Worm (Caenorhabditis elegans) whole organism, early embryonic: ENCODE measurements around the gene aptf-3.

Experiments used
- B0310.2 ChIP-seq: sonication (generic microtip); optimal IDR thresholded peaks from 2 replicates; lab custom pipeline; 2016; ENCODE audit warnings: mild to moderate bottlenecking, missing genetic modification characterization, missing compliant biosample characterization
- F13C5.2 ChIP-seq: sonication (generic microtip); optimal IDR thresholded peaks from 2 replicates; lab custom pipeline; 2017; ENCODE audit warnings: mild to moderate bottlenecking, missing genetic modification characterization, inconsistent platforms, missing compliant biosample characterization
- aly-1 ChIP-seq: sonication (generic microtip); optimal IDR thresholded peaks from 2 replicates; lab custom pipeline; 2016; ENCODE audit warnings: missing genetic modification characterization, missing compliant biosample characterization
- ama-1 ChIP-seq: fragments of 150-350 bp; optimal IDR thresholded peaks from 2 replicates; lab custom pipeline; 2014
- ceh-13 ChIP-seq: fragments of 200-800 bp; sonication (Bioruptor generic); optimal IDR thresholded peaks from 2 replicates; lab custom pipeline; 2018; ENCODE audit warnings: mild to moderate bottlenecking, missing genetic modification characterization, missing compliant biosample characterization
- ceh-36 ChIP-seq: sonication (generic microtip); optimal IDR thresholded peaks from 2 replicates; lab custom pipeline; 2016; ENCODE audit warnings: missing genetic modification characterization, inconsistent platforms, missing compliant biosample characterization
- ets-7 ChIP-seq: sonication (generic microtip); optimal IDR thresholded peaks from 2 replicates; lab custom pipeline; 2016; ENCODE audit warnings: missing genotype, missing genetic modification characterization, missing compliant biosample characterization
- flt-1 ChIP-seq: fragments of 200-800 bp; sonication (Bioruptor generic); IDR thresholded peaks from 2 replicates; pipeline ENCODE4 v1.3.6; 2022; ENCODE audit warnings: missing genetic modification characterization, missing compliant biosample characterization
- hmbx-1 ChIP-seq: sonication (generic microtip); optimal IDR thresholded peaks from 2 replicates; lab custom pipeline; 2016; ENCODE audit warnings: mild to moderate bottlenecking, missing genetic modification characterization, missing compliant biosample characterization
- hmg-4 ChIP-seq: fragments of 200-800 bp; sonication (Bioruptor generic); optimal IDR thresholded peaks from 2 replicates; lab custom pipeline; 2018; ENCODE audit warnings: mild to moderate bottlenecking, missing genetic modification characterization, missing compliant biosample characterization
- hnd-1 ChIP-seq: sonication (generic microtip); optimal IDR thresholded peaks from 2 replicates; lab custom pipeline; 2016; ENCODE audit warnings: missing genetic modification characterization, missing compliant biosample characterization
- pes-1 ChIP-seq: fragments of 200-800 bp; sonication (Bioruptor generic); IDR thresholded peaks from 2 replicates; pipeline ENCODE4 v1.3.6; 2022; ENCODE audit warnings: missing genetic modification reagents, missing genetic modification characterization, missing compliant biosample characterization
- scrt-1 ChIP-seq: fragments of 200-800 bp; sonication (Bioruptor generic); IDR thresholded peaks from 2 replicates; pipeline ENCODE4 v1.3.6; 2022; ENCODE audit warnings: missing genetic modification characterization, missing compliant biosample characterization
- sea-1 ChIP-seq: fragments of 200-800 bp; sonication (Bioruptor generic); conservative IDR thresholded peaks from 2 replicates; pipeline ENCODE4 v1.3.6; 2022; ENCODE audit warnings: missing genetic modification characterization, missing compliant biosample characterization
- tbx-11 ChIP-seq: fragments of 200-800 bp; sonication (Bioruptor generic); IDR thresholded peaks from 2 replicates; pipeline ENCODE4 v1.3.6; 2022; ENCODE audit warnings: missing genetic modification characterization, missing compliant biosample characterization
- tbx-37 ChIP-seq: fragments of 200-800 bp; sonication (Bioruptor generic); conservative IDR thresholded peaks from 2 replicates; pipeline ENCODE4 v1.3.6; 2022; ENCODE audit warnings: missing genetic modification reagents, missing genetic modification characterization, missing compliant biosample characterization
- tra-4 ChIP-seq: sonication (generic microtip); optimal IDR thresholded peaks from 2 replicates; lab custom pipeline; 2017; ENCODE audit warnings: missing genetic modification characterization, missing compliant biosample characterization

The aptf-3 gene

DNA sequence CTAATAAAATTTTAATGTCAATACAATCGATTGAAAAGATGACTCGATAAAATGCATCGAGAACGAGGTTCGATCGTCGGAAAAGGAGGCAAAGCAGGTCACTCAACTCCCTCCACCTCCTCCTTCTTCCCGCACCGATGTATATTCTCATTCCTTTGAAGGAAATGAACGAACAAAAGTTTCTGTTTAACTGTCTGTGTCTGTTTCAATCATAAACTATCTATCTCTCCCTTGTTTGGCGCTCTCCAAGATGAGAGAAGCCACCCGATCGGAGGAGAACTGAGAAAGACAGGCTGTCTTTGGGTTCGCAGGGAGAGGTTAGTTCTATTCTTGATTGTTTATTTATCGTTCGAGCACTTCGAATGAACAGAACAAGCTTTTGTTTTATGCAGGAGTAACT is 47.1 kb downstream of the aptf-3 start, which contains the start of gene D2085.7:
Gene D2085.7, plus strand, starts transcription at position 251 of the 400 bp plus-strand sequence.
- TF ChIP-seq tra-4 (tag; lab: Kevin White, UChicago), result no peak
- no peak for TF ChIP-seq tbx-11
- TF ChIP-seq F13C5.2, result no peak
- TF ChIP-seq B0310.2 (tag; lab: Kevin White, UChicago), result no peak
- TF ChIP-seq hmg-4, result no peak
- TF ChIP-seq ceh-36 (tag; lab: Kevin White, UChicago), result no peak
- no peak for TF ChIP-seq ets-7 (tag; lab: Kevin White, UChicago)
- no peak for TF ChIP-seq hnd-1

DNA sequence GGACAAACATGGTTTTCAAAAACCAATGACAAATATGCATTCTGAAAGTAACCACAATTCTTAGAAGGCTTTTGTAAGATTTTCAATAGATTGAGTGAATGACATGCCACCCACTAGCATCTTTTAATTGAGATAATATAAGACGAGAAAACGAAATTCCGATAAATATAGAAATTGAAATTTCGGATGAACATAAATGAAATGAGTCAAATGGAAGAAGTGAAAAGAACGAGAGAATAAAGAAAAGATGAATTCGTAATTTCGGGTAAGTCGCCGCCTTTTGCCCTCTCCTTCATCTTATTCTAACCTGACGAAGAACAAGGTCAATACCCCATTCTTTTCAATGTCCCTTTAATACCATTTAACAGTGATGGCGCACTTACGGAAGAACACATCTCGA is 48.4 kb downstream of the aptf-3 start:
- TF ChIP-seq sea-1 (no peak), ets-7 (tag; lab: Kevin White, UChicago) (no peak), hmg-4 (no peak), aly-1 (tag; lab: Kevin White, UChicago) (no peak), ama-1 (lab: Kevin White, UChicago) (no peak), B0310.2 (tag; lab: Kevin White, UChicago) (no peak), ceh-36 (tag; lab: Kevin White, UChicago) (no peak), hnd-1 (no peak), ceh-13 (GFP tag; lab: Kevin White, UChicago) (no peak), tbx-37 (GFP tag; lab: Robert Waterston, UW) (no peak), tra-4 (tag; lab: Kevin White, UChicago) (no peak), tbx-11 (no peak), scrt-1 (GFP tag; lab: Robert Waterston, UW) (no peak), hmbx-1 (tag; lab: Kevin White, UChicago) (no peak), flt-1 (no peak), F13C5.2 (no peak), pes-1 (no peak)

DNA sequence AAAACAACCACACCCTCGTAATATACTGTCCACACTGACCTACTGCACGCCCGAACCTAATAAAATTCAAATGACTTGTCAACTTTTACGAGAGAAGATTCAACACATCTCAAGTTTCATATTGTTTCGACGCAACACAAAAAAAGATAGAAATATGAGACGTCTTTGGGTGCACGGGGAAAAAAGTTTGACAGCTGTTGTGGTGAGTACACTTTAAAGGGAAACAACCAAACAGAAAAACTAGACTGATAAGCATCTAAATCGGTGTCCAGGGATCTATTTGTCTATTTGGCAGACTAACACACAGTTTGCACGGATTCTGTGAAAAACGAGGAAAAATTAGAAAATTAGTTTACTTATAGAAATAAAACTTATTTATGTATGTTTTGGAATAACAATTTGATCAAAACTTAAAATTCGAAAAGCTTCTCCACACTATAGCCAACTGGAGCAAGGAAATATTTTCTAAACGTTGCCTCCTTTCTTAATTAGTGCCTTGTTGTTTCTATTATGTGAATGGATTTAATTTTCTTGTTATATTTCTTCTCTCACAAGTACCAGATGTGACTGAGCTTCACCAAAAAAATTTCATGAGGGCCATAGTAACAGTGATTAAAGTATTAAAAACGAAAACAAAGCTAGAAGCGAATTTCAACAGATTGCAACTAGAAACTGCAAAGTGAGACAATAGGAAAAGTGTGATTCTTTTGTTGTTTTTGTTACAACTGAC is 49.8 kb downstream of the aptf-3 start:
- TF ChIP-seq tra-4 (tag; lab: Kevin White, UChicago) (no peak), flt-1 (no peak), aly-1 (tag; lab: Kevin White, UChicago) (no peak), tbx-11 (no peak), F13C5.2 (no peak), scrt-1 (GFP tag; lab: Robert Waterston, UW) (no peak), hnd-1 (no peak), pes-1 (no peak), sea-1 (no peak), ceh-13 (GFP tag; lab: Kevin White, UChicago) (no peak), ceh-36 (tag; lab: Kevin White, UChicago) (no peak), ets-7 (tag; lab: Kevin White, UChicago) (no peak), ama-1 (lab: Kevin White, UChicago) (no peak)
